Fruit fly (Drosophila melanogaster): ENCODE data around the gene alpha-Man-IIb.

Gene alpha-Man-IIb

dm6 chr3R:15846234-15846633 lies 42.2 kb downstream of the alpha-Man-IIb start, which contains the start of gene CG4546:
Gene CG4546, plus strand, starts transcription at chr3R:15846534.
- no peak for TF ChIP-seq Sox14 (GFP tag; optimal IDR thresholded peaks at IDR 0.05)
- no peak for TF ChIP-seq CG11902 (GFP tag; optimal IDR thresholded peaks at IDR 0.05)
- TF ChIP-seq CG32006 (GFP tag; optimal IDR thresholded peaks at IDR 0.05) = no peak
- no peak for TF ChIP-seq Sox15 (GFP tag; optimal IDR thresholded peaks at IDR 0.05)
- no peak for TF ChIP-seq topi (GFP tag; optimal IDR thresholded peaks at IDR 0.05)
- TF ChIP-seq Gug (GFP tag; IDR thresholded peaks at IDR 0.05) = no peak
- TF ChIP-seq Sox102F (GFP tag; optimal IDR thresholded peaks at IDR 0.05) = no peak
- TF ChIP-seq acj6 (GFP tag; optimal IDR thresholded peaks at IDR 0.05) = no peak
- no peak for TF ChIP-seq Ets21C (GFP tag; optimal IDR thresholded peaks at IDR 0.05)
- TF ChIP-seq cyc (GFP tag; optimal IDR thresholded peaks at IDR 0.05) = no peak
- TF ChIP-seq Hr38 (GFP tag; optimal IDR thresholded peaks at IDR 0.05) = no peak
- no peak for TF ChIP-seq vri (GFP tag; optimal IDR thresholded peaks at IDR 0.05)
- no peak for TF ChIP-seq CG8632 (GFP tag; optimal IDR thresholded peaks at IDR 0.05)

DNA sequence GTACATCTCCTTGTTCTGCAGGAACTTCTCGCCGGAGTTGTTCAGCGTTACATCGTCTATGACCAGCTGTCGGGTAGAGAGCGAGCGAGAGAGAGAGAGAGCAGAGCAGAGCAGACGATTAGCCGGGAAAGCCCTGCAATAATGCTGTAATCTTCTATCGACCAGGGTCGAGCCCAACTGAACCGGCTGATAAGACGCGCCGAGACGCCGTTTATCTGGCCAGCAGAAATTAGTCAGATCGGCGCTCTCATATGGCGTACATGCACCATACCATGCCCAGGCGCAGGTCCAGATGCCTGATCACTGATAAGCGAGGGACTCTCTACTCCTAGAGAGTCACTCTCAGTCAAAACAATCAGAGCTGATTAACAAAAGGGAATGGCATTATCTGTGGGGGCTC lies 47.9 kb downstream of the alpha-Man-IIb start:
- TF ChIP-seq Ets21C (GFP tag; optimal IDR thresholded peaks at IDR 0.05) = no peak
- no peak for TF ChIP-seq Hr38 (GFP tag; optimal IDR thresholded peaks at IDR 0.05)
- no peak for TF ChIP-seq Hr39 (GFP tag; optimal IDR thresholded peaks at IDR 0.05)
- peak; percentile 51 for TF ChIP-seq vri (GFP tag; optimal IDR thresholded peaks at IDR 0.05)
- TF ChIP-seq svp (GFP tag) = peak; percentile 97
- TF ChIP-seq CG6276 (GFP tag; optimal IDR thresholded peaks at IDR 0.05) = no peak
- TF ChIP-seq OdsH (GFP tag; optimal IDR thresholded peaks at IDR 0.05) = no peak
- TF ChIP-seq CG11294 (GFP tag; IDR thresholded peaks at IDR 0.05) = no peak
- TF ChIP-seq fkh (GFP tag; optimal IDR thresholded peaks at IDR 0.05) = no peak
- no peak for TF ChIP-seq CG7368 (GFP tag; optimal IDR thresholded peaks at IDR 0.05)
- TF ChIP-seq net (GFP tag; optimal IDR thresholded peaks at IDR 0.05) = no peak
- TF ChIP-seq Sox102F (GFP tag; optimal IDR thresholded peaks at IDR 0.05) = no peak
- TF ChIP-seq CG4318 (GFP tag; optimal IDR thresholded peaks at IDR 0.05) = no peak

DNA sequence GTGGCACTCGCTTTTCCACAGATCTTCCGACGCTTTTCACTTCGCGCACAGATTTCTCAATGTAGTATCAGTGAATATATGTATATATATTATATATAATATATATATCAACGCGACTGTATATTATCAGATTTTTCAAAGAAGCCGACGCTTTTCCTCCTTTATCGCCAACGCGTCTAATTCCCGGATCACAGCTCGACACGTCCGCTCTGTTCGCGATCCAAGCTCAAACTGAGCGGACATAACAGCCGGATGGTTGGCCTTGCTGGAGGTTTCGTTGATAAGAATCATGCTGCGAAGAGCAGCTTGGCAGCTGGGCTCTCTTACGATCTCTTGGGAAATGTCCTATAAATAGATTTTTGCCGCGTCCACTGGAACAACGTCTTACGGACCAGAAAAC lies 49.3 kb downstream of the alpha-Man-IIb start, which contains the start of gene cv-d:
cv-d (minus strand) TSS at position 235 of the 400 bp plus-strand sequence.
- TF ChIP-seq svp (GFP tag) = peak; percentile 88
- TF ChIP-seq vri (GFP tag; optimal IDR thresholded peaks at IDR 0.05) = peak; percentile 4
- no peak for TF ChIP-seq spab (GFP tag; optimal IDR thresholded peaks at IDR 0.05)
- no peak for TF ChIP-seq CG6854 (GFP tag; optimal IDR thresholded peaks at IDR 0.05)

- no peak for TF ChIP-seq Gug (GFP tag; IDR thresholded peaks at IDR 0.05)
- no peak for TF ChIP-seq vri (GFP tag; optimal IDR thresholded peaks at IDR 0.05)
- TF ChIP-seq svp (GFP tag) = peak; percentile 95
Observed at dm6 chr3R:15857189-15857767, 53.2 kb downstream of the alpha-Man-IIb start, which contains the start of gene Hmt-1. Gene Hmt-1, minus strand, starts transcription at chr3R:15857470.

DNA sequence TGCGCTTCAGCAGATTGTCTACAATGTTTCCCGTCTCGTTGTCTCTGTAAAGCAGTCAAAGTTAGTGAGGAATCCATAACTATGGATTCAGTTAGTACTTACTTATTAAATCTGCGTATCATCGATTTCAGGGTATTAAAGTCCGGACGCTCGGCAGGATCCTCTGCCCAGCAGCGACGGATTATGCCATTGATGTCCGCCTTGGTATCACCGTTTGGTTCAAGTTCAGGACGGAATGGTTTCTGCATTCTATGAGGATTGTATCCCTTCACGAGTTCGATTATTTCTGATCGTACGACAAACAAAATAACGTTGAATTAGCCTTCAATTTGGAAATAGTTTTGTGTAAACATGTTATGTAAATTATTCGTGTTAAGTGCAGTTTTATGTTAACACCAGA lies 55.8 kb downstream of the alpha-Man-IIb start, which contains the start of gene CG9632:
CG9632 (plus strand) TSS at position 301 of the 400 bp plus-strand sequence.
- TF ChIP-seq CG8632 (GFP tag; optimal IDR thresholded peaks at IDR 0.05) (no peak), fkh (GFP tag; optimal IDR thresholded peaks at IDR 0.05) (no peak), pdm3 (GFP tag; optimal IDR thresholded peaks at IDR 0.05) (no peak), achi (GFP tag; optimal IDR thresholded peaks at IDR 0.05) (no peak), Blimp-1 (GFP tag; optimal IDR thresholded peaks at IDR 0.05) (no peak), Gug (GFP tag; IDR thresholded peaks at IDR 0.05) (no peak), Smox (GFP tag; optimal IDR thresholded peaks at IDR 0.05) (no peak), esn (GFP tag; optimal IDR thresholded peaks at IDR 0.05) (no peak), net (GFP tag; optimal IDR thresholded peaks at IDR 0.05) (no peak), Sox102F (GFP tag; optimal IDR thresholded peaks at IDR 0.05) (no peak), CG6792 (GFP tag; optimal IDR thresholded peaks at IDR 0.05) (no peak), CG4318 (GFP tag; optimal IDR thresholded peaks at IDR 0.05) (no peak), CG15336 (GFP tag; IDR thresholded peaks at IDR 0.05) (no peak), acj6 (GFP tag; optimal IDR thresholded peaks at IDR 0.05) (no peak)
